Worm (Caenorhabditis elegans): ENCODE data around the gene Y45F10D.7.
A peak's percentile ranks its signal among the peaks of the same experiment; 100 is the strongest.

Gene Y45F10D.7

ce11 chrIV:13745409-13745808 lies 43.3 kb upstream of the Y45F10D.7 start, which contains the start of gene C47A4.5:
TSS of gene C47A4.5 (plus strand) at chrIV:13745709.
- TF ChIP-seq sea-2 (GFP tag; optimal IDR thresholded peaks at IDR 0.05), result no peak
- TF ChIP-seq egl-5 (tag; optimal IDR thresholded peaks at IDR 0.05), result no peak
- TF ChIP-seq nhr-11 (tag; optimal IDR thresholded peaks at IDR 0.05), result no peak
- no peak for TF ChIP-seq nhr-25 (tag; optimal IDR thresholded peaks at IDR 0.05)
- TF ChIP-seq hmg-11 (tag; optimal IDR thresholded peaks at IDR 0.05), result no peak
- no peak for TF ChIP-seq ama-1 (optimal IDR thresholded peaks at IDR 0.05)
- no peak for TF ChIP-seq nhr-77 (tag; optimal IDR thresholded peaks at IDR 0.05)

DNA sequence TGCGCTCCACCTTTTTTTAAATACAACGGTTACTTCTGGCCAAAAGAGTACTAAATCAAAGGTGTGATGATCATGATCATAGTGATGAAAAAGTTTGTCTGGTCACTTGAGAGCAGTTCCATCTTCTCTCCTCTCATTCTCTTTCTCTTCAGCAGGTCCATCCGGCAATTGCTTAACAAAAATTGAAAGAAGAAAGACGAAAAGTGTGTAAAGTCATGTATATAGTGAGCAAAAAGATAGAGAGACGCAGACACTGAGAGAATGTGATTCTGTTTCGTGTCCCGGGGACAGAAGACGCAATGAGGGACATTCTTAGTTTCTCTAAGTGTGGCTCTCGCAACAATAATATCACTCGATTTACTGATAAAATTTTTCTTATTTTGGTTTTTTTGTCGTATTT lies 39.9 kb upstream of the Y45F10D.7 start:
- TF ChIP-seq nfya-1 (tag; optimal IDR thresholded peaks at IDR 0.05; ENCODE audit: insufficient read depth) (peak; percentile 2), nhr-67 (tag; optimal IDR thresholded peaks at IDR 0.05) (no peak), ztf-11 (tag; optimal IDR thresholded peaks at IDR 0.05) (no peak), sea-2 (GFP tag; optimal IDR thresholded peaks at IDR 0.05) (no peak), snpc-4 (tag; optimal IDR thresholded peaks at IDR 0.05) (no peak), nhr-11 (tag; optimal IDR thresholded peaks at IDR 0.05) (no peak), aly-2 (tag; optimal IDR thresholded peaks at IDR 0.05) (no peak)

ce11 chrIV:13750033-13750432 lies 38.7 kb upstream of the Y45F10D.7 start, which contains the start of gene sorb-1:
TSS of gene sorb-1 (plus strand) at chrIV:13750333.
- TF ChIP-seq nhr-43 (tag; optimal IDR thresholded peaks at IDR 0.05; ENCODE audit: poor library complexity, severe bottlenecking) (no peak), nfya-1 (tag; optimal IDR thresholded peaks at IDR 0.05; ENCODE audit: insufficient read depth) (no peak), jun-1 (tag; optimal IDR thresholded peaks at IDR 0.05) (no peak), pqm-1 (tag; optimal IDR thresholded peaks at IDR 0.05) (no peak), ZK546.5 (tag; optimal IDR thresholded peaks at IDR 0.05) (no peak), lin-39 (tag; optimal IDR thresholded peaks at IDR 0.05) (no peak), nhr-77 (tag; optimal IDR thresholded peaks at IDR 0.05) (no peak), egl-27 (tag; optimal IDR thresholded peaks at IDR 0.05) (no peak), daf-12 (tag; optimal IDR thresholded peaks at IDR 0.05) (no peak), ceh-9 (tag; optimal IDR thresholded peaks at IDR 0.05) (no peak), snpc-4 (tag; optimal IDR thresholded peaks at IDR 0.05) (no peak), ceh-16 (tag; optimal IDR thresholded peaks at IDR 0.05) (no peak), unc-39 (tag; optimal IDR thresholded peaks at IDR 0.05) (no peak), unc-62 (GFP tag; optimal IDR thresholded peaks at IDR 0.05) (no peak), nhr-67 (tag; optimal IDR thresholded peaks at IDR 0.05) (no peak)

DNA sequence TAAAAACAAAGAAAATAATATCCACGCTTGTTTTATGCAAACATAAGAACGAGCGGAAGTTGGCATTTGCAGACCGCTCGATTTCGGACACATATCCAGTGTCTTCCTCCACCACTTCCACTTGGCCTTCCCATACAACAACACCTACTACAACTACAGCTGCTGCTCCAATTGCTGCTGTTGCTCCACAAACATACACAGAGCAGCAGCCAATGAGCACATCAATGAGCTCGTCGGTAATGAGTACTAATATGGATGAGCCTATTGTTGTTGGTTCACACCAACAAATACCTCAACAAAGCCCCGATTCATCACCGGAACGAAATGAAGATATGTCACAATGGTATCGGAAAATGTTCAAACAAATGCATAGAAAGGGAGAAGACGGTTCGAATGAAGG lies 33.1 kb upstream of the Y45F10D.7 start:
- TF ChIP-seq ceh-16 (tag; optimal IDR thresholded peaks at IDR 0.05) (no peak), sea-2 (GFP tag; optimal IDR thresholded peaks at IDR 0.05) (no peak), lin-15B (tag; optimal IDR thresholded peaks at IDR 0.05) (no peak), fkh-2 (tag; optimal IDR thresholded peaks at IDR 0.05) (no peak), ztf-4 (tag; optimal IDR thresholded peaks at IDR 0.05) (no peak)

DNA sequence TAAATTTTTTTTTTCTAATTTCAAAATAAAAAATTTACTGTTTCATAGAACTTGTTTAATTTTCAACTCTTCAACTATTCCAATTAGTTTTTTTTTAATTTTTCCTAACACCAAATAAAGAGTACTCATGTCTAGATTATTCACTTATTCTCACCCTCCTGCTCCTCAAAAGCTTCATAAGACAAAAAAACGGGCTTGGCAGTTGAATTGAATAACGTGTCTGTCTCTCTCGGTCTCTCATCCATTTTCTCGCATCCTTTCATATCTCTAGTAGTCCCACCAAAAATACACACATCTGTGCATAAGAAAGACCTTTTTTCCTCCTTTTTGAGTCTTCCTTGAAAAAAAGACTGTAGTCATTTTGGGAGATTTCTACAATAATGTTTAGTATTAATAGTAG lies 25.3 kb upstream of the Y45F10D.7 start:
- TF ChIP-seq nhr-23 (tag; optimal IDR thresholded peaks at IDR 0.05) (no peak), nfya-1 (tag; optimal IDR thresholded peaks at IDR 0.05; ENCODE audit: insufficient read depth) (no peak), ama-1 (optimal IDR thresholded peaks at IDR 0.05) (no peak), mml-1 (tag; optimal IDR thresholded peaks at IDR 0.05) (no peak), hmg-11 (tag; optimal IDR thresholded peaks at IDR 0.05) (no peak), elt-3 (tag; optimal IDR thresholded peaks at IDR 0.05) (no peak), nhr-28 (tag; optimal IDR thresholded peaks at IDR 0.05) (no peak), unc-62 (GFP tag; optimal IDR thresholded peaks at IDR 0.05) (no peak), ceh-28 (tag; optimal IDR thresholded peaks at IDR 0.05) (no peak), elt-1 (tag; optimal IDR thresholded peaks at IDR 0.05) (no peak), skn-1 (tag; optimal IDR thresholded peaks at IDR 0.05) (no peak), lin-39 (tag; optimal IDR thresholded peaks at IDR 0.05) (no peak), eor-1 (tag; optimal IDR thresholded peaks at IDR 0.05) (no peak), ztf-11 (tag; optimal IDR thresholded peaks at IDR 0.05) (no peak), nhr-25 (tag; optimal IDR thresholded peaks at IDR 0.05) (no peak), lsy-12 (tag; optimal IDR thresholded peaks at IDR 0.05) (no peak), sea-2 (GFP tag; optimal IDR thresholded peaks at IDR 0.05) (no peak), snpc-4 (tag; optimal IDR thresholded peaks at IDR 0.05) (no peak), ceh-82 (tag; optimal IDR thresholded peaks at IDR 0.05) (no peak)

All from whole organism, L3 larva.